Fruit fly (Drosophila melanogaster): ENCODE measurements around the gene Cht2.

DNA sequence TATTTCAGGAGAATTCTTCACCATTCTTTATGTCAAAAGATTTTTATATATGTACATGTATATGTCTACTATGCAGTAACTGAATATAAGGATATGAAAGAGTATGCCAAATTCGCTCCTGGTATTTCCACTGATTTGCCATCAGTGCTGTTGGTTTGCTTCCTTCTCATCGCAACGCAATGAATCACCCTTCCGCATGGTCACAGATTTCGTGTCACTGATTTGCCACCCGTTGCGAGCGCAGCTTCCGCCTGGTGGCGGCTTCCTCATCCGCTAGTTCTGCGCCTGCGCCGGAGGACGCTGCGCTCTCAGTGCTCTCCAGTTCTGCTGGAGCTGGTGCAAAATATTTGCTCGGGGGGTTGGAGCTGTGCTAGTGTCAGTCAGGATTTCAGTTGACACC, 7.5 kb downstream of the Cht2 start:
- TF ChIP-seq Mnt (GFP tag; optimal IDR thresholded peaks at IDR 0.05) (no peak), CG7101 (tag; optimal IDR thresholded peaks at IDR 0.05) (no peak), CG11617 (GFP tag; optimal IDR thresholded peaks at IDR 0.05) (no peak), tj (GFP tag; optimal IDR thresholded peaks at IDR 0.05) (no peak), Hr96 (GFP tag; optimal IDR thresholded peaks at IDR 0.05) (no peak), Crg-1 (GFP tag; optimal IDR thresholded peaks at IDR 0.05) (no peak), CG7045 (GFP tag; optimal IDR thresholded peaks at IDR 0.05) (no peak), CG12768 (GFP tag; optimal IDR thresholded peaks at IDR 0.05) (no peak), CG33017 (tag; optimal IDR thresholded peaks at IDR 0.05) (no peak), CG5204 (GFP tag; optimal IDR thresholded peaks at IDR 0.05) (no peak), kay (GFP tag; ENCODE audit: borderline replicate concordance) (no peak), cic (GFP tag; optimal IDR thresholded peaks at IDR 0.05) (no peak)
